Worm (Caenorhabditis elegans) whole organism, early embryonic: Measurements from ENCODE around the gene F09E5.8.

Experiments used
- B0310.2 ChIP-seq: sonication (generic microtip); optimal IDR thresholded peaks from 2 replicates; lab custom pipeline; 2016; ENCODE audit warnings: mild to moderate bottlenecking, missing genetic modification characterization, missing compliant biosample characterization
- F13C5.2 ChIP-seq: sonication (generic microtip); optimal IDR thresholded peaks from 2 replicates; lab custom pipeline; 2017; ENCODE audit warnings: mild to moderate bottlenecking, missing genetic modification characterization, inconsistent platforms, missing compliant biosample characterization
- aly-1 ChIP-seq: sonication (generic microtip); optimal IDR thresholded peaks from 2 replicates; lab custom pipeline; 2016; ENCODE audit warnings: missing genetic modification characterization, missing compliant biosample characterization
- ama-1 ChIP-seq: fragments of 150-350 bp; optimal IDR thresholded peaks from 2 replicates; lab custom pipeline; 2014
- ceh-13 ChIP-seq: fragments of 200-800 bp; sonication (Bioruptor generic); optimal IDR thresholded peaks from 2 replicates; lab custom pipeline; 2018; ENCODE audit warnings: mild to moderate bottlenecking, missing genetic modification characterization, missing compliant biosample characterization
- ceh-36 ChIP-seq: sonication (generic microtip); optimal IDR thresholded peaks from 2 replicates; lab custom pipeline; 2016; ENCODE audit warnings: missing genetic modification characterization, inconsistent platforms, missing compliant biosample characterization
- ets-7 ChIP-seq: sonication (generic microtip); optimal IDR thresholded peaks from 2 replicates; lab custom pipeline; 2016; ENCODE audit warnings: missing genotype, missing genetic modification characterization, missing compliant biosample characterization
- flt-1 ChIP-seq: fragments of 200-800 bp; sonication (Bioruptor generic); IDR thresholded peaks from 2 replicates; pipeline ENCODE4 v1.3.6; 2022; ENCODE audit warnings: missing genetic modification characterization, missing compliant biosample characterization
- hmbx-1 ChIP-seq: sonication (generic microtip); optimal IDR thresholded peaks from 2 replicates; lab custom pipeline; 2016; ENCODE audit warnings: mild to moderate bottlenecking, missing genetic modification characterization, missing compliant biosample characterization
- hmg-4 ChIP-seq: fragments of 200-800 bp; sonication (Bioruptor generic); optimal IDR thresholded peaks from 2 replicates; lab custom pipeline; 2018; ENCODE audit warnings: mild to moderate bottlenecking, missing genetic modification characterization, missing compliant biosample characterization
- hnd-1 ChIP-seq: sonication (generic microtip); optimal IDR thresholded peaks from 2 replicates; lab custom pipeline; 2016; ENCODE audit warnings: missing genetic modification characterization, missing compliant biosample characterization
- pes-1 ChIP-seq: fragments of 200-800 bp; sonication (Bioruptor generic); IDR thresholded peaks from 2 replicates; pipeline ENCODE4 v1.3.6; 2022; ENCODE audit warnings: missing genetic modification reagents, missing genetic modification characterization, missing compliant biosample characterization
- scrt-1 ChIP-seq: fragments of 200-800 bp; sonication (Bioruptor generic); IDR thresholded peaks from 2 replicates; pipeline ENCODE4 v1.3.6; 2022; ENCODE audit warnings: missing genetic modification characterization, missing compliant biosample characterization
- sea-1 ChIP-seq: fragments of 200-800 bp; sonication (Bioruptor generic); conservative IDR thresholded peaks from 2 replicates; pipeline ENCODE4 v1.3.6; 2022; ENCODE audit warnings: missing genetic modification characterization, missing compliant biosample characterization
- tbx-11 ChIP-seq: fragments of 200-800 bp; sonication (Bioruptor generic); IDR thresholded peaks from 2 replicates; pipeline ENCODE4 v1.3.6; 2022; ENCODE audit warnings: missing genetic modification characterization, missing compliant biosample characterization
- tbx-37 ChIP-seq: fragments of 200-800 bp; sonication (Bioruptor generic); conservative IDR thresholded peaks from 2 replicates; pipeline ENCODE4 v1.3.6; 2022; ENCODE audit warnings: missing genetic modification reagents, missing genetic modification characterization, missing compliant biosample characterization
- tra-4 ChIP-seq: sonication (generic microtip); optimal IDR thresholded peaks from 2 replicates; lab custom pipeline; 2017; ENCODE audit warnings: missing genetic modification characterization, missing compliant biosample characterization

F09E5.8 gene

DNA sequence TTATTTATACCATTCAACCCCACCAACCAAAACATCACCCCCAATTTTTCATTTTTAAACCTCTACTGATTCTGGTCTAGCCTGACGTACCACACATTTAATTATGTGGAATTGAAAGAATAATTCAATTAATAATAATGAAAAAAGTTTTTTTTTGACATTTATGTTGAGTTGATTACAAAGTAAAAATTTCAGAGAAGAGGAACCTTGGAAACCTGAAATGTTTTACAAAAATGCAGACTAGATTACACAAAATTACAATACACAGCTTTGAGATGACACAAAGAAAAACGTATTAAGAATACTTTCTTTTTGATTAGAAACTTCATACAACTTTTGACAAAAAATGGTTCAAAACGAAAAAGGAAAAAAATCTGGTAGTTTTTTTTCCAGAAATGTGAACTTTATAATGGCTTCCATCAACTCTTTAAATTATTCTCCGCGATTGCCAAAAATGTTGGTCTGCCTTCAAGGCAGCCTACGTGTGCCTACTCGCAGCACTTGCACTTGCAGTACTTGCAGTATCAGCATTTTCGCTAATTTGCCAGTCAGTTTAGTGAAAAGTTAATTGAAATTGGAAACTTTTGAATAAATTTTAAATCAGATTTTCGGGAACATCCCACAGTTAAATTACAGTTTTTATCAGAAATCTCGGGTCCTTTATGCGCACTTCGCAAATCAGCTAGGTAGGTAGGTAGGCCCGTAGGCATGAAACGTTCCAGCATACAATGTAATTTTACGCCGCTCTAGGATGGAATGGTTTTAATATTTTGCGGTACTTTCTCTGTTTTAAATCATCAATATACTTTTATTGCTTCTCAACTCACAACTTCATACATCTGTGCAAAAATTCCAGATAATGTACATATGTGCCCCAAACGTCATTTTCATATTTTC is 9.5 kb upstream of the F09E5.8 start:
- no peak for TF ChIP-seq tra-4
- no peak for TF ChIP-seq scrt-1 (GFP tag; lab: Robert Waterston, UW)
- no peak for TF ChIP-seq hmbx-1 (tag; lab: Kevin White, UChicago)
- no peak for TF ChIP-seq tbx-11 (GFP tag; lab: Robert Waterston, UW)
- no peak for TF ChIP-seq tbx-37 (GFP tag; lab: Robert Waterston, UW)
- no peak for TF ChIP-seq ama-1 (lab: Kevin White, UChicago)
- no peak for TF ChIP-seq F13C5.2 (tag; lab: Kevin White, UChicago)
- TF ChIP-seq hnd-1 (tag; lab: Kevin White, UChicago), result no peak
- no peak for TF ChIP-seq aly-1 (tag; lab: Kevin White, UChicago)
- no peak for TF ChIP-seq sea-1 (GFP tag; lab: Robert Waterston, UW)
- TF ChIP-seq ceh-36 (tag; lab: Kevin White, UChicago), result no peak
- no peak for TF ChIP-seq pes-1 (GFP tag; lab: Robert Waterston, UW)
- TF ChIP-seq ets-7, result no peak
- TF ChIP-seq B0310.2 (tag; lab: Kevin White, UChicago), result no peak
- no peak for TF ChIP-seq ceh-13 (GFP tag; lab: Kevin White, UChicago)
- TF ChIP-seq flt-1 (GFP tag; lab: Robert Waterston, UW), result no peak
- no peak for TF ChIP-seq hmg-4

DNA sequence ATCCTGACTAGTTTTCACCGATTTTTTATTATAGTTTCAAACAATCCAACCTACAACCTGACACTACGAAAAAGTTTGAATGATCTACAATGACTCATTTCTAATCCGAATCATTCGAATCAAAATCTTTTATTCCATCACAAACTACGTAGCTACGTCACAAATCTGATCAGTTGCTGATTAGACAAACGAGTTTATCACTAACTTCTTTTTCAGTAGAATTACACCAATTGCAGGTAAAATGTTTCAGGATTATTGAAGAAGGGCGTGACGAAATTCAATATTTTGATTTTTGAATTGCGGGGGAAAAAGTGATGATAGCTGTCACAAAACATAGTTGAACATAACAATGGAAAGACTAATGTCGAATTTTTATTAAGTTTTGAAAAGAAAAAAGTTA is 8.9 kb upstream of the F09E5.8 start:
- TF ChIP-seq hmbx-1 (tag; lab: Kevin White, UChicago) (no peak), hnd-1 (tag; lab: Kevin White, UChicago) (no peak), ceh-13 (GFP tag; lab: Kevin White, UChicago) (no peak), scrt-1 (GFP tag; lab: Robert Waterston, UW) (no peak), hmg-4 (no peak)

DNA sequence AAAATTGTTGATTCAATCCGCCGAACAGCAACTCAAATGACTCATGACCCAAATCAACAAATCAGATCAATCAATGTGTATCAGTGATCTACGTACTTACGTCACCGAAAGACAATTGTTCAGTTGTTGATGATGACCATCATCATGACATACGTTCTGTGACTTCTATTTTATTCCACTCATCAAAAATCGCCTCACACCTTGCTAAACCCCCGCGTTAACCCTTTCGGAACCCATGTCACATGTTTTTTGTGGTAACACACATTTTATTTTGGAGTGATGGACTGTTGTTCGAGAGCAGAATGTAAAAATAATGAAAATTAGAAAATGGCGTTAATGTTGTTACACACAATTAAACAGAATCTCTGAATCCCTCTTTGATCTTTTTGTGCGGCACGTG is 8.1 kb upstream of the F09E5.8 start:
- no peak for TF ChIP-seq hmbx-1 (tag; lab: Kevin White, UChicago)
- no peak for TF ChIP-seq ceh-13 (GFP tag; lab: Kevin White, UChicago)
- TF ChIP-seq pes-1 (GFP tag; lab: Robert Waterston, UW), result no peak
- TF ChIP-seq F13C5.2 (tag; lab: Kevin White, UChicago), result no peak
- no peak for TF ChIP-seq tra-4
- no peak for TF ChIP-seq tbx-11 (GFP tag; lab: Robert Waterston, UW)
- no peak for TF ChIP-seq sea-1 (GFP tag; lab: Robert Waterston, UW)
- no peak for TF ChIP-seq hmg-4
- TF ChIP-seq tbx-37 (GFP tag; lab: Robert Waterston, UW), result no peak

DNA sequence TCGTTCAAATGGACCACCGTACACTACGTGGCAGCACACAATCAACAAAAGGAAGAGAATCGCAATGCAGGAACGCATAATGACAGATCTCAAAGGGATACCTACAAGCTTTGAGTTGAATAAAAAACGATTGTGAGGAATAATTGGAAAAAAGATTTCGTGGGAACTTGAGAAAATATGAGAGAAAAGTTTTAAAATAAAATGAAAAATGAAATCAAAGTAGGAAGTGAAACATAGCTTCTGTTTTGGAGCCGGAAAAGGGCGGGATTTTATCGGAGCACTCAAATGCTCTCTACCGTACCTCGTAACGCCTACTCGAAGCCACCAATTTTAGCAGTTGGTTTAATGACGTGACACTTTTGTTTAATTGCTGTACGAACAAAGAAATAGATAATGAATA is 5.7 kb upstream of the F09E5.8 start, which contains the start of gene F09E5.14:
Gene F09E5.14, minus strand, starts transcription at position 101 of the 400 bp plus-strand sequence.
- TF ChIP-seq ets-7 (no peak), hmbx-1 (tag; lab: Kevin White, UChicago) (no peak), ceh-13 (GFP tag; lab: Kevin White, UChicago) (no peak), F13C5.2 (tag; lab: Kevin White, UChicago) (no peak), ceh-36 (tag; lab: Kevin White, UChicago) (no peak), tbx-11 (GFP tag; lab: Robert Waterston, UW) (no peak), scrt-1 (GFP tag; lab: Robert Waterston, UW) (no peak), hmg-4 (no peak), pes-1 (GFP tag; lab: Robert Waterston, UW) (no peak), aly-1 (tag; lab: Kevin White, UChicago) (no peak), flt-1 (GFP tag; lab: Robert Waterston, UW) (no peak), tra-4 (no peak), sea-1 (GFP tag; lab: Robert Waterston, UW) (no peak), tbx-37 (GFP tag; lab: Robert Waterston, UW) (no peak), ama-1 (lab: Kevin White, UChicago) (no peak), B0310.2 (tag; lab: Kevin White, UChicago) (no peak), hnd-1 (tag; lab: Kevin White, UChicago) (no peak)

ce11 chrII:5346350-5346749 is 4.1 kb upstream of the F09E5.8 start:
- peak; percentile 66; the same call in 1 of the 2 replicates for TF ChIP-seq scrt-1 (GFP tag; lab: Robert Waterston, UW)
- peak; percentile 78; the same call in 1 of the 2 replicates for TF ChIP-seq tbx-11 (GFP tag; lab: Robert Waterston, UW)
- TF ChIP-seq flt-1 (GFP tag; lab: Robert Waterston, UW), result 0 out of 2 replicates have a peak, but pooled peaks have one; percentile 32
- TF ChIP-seq pes-1 (GFP tag; lab: Robert Waterston, UW), result peak; percentile 79; the same call in 1 of the 2 replicates
- TF ChIP-seq tbx-37 (GFP tag; lab: Robert Waterston, UW), result 0 out of 2 replicates have a peak, but pooled peaks have one; percentile 35
- TF ChIP-seq sea-1 (GFP tag; lab: Robert Waterston, UW), result peak; percentile 87

ce11 chrII:5351799-5352198 is 1.3 kb downstream of the F09E5.8 start, which contains the start of gene F09E5.7:
Gene F09E5.7 (plus strand): TSS chrII:5352099.
- TF ChIP-seq pes-1 (GFP tag; lab: Robert Waterston, UW) (no peak), F13C5.2 (tag; lab: Kevin White, UChicago) (no peak), ets-7 (no peak), flt-1 (GFP tag; lab: Robert Waterston, UW) (no peak), scrt-1 (GFP tag; lab: Robert Waterston, UW) (no peak), aly-1 (tag; lab: Kevin White, UChicago) (no peak), tra-4 (no peak), hmg-4 (no peak), tbx-37 (GFP tag; lab: Robert Waterston, UW) (no peak), sea-1 (GFP tag; lab: Robert Waterston, UW) (no peak), tbx-11 (GFP tag; lab: Robert Waterston, UW) (no peak), hnd-1 (tag; lab: Kevin White, UChicago) (no peak), ceh-36 (tag; lab: Kevin White, UChicago) (no peak), B0310.2 (tag; lab: Kevin White, UChicago) (no peak), ama-1 (lab: Kevin White, UChicago) (no peak), hmbx-1 (tag; lab: Kevin White, UChicago) (no peak), ceh-13 (GFP tag; lab: Kevin White, UChicago) (no peak)
